Worm (Caenorhabditis elegans) whole organism, young adult: ENCODE data around the gene ddn-3.

Source experiments
- B0019.2 ChIP-seq: fragments of 200-800 bp; sonication (Bioruptor generic); conservative IDR thresholded peaks from 2 replicates; pipeline ENCODE4 v1.3.6; 2022; ENCODE audit warnings: missing genetic modification reagents, missing genetic modification characterization, missing compliant biosample characterization
- B0336.3 ChIP-seq: fragments of 200-800 bp; sonication (Bioruptor generic); IDR thresholded peaks from 2 replicates; pipeline ENCODE4 v1.3.6; 2022; ENCODE audit warnings: missing genetic modification characterization, missing compliant biosample characterization
- C17E4.6 ChIP-seq: fragments of 200-800 bp; sonication (Bioruptor generic); IDR thresholded peaks from 2 replicates; pipeline ENCODE4 v1.3.6; 2022; ENCODE audit warnings: missing genetic modification reagents, missing genetic modification characterization, missing compliant biosample characterization
- D2030.7 ChIP-seq: fragments of 200-800 bp; sonication (Bioruptor generic); IDR thresholded peaks from 2 replicates; pipeline ENCODE4 v1.3.6; 2022; ENCODE audit warnings: missing genetic modification reagents, missing genetic modification characterization, missing compliant biosample characterization
- F52B5.7 ChIP-seq: sonication (generic microtip); optimal IDR thresholded peaks from 2 replicates; lab custom pipeline; 2016; ENCODE audit warnings: mild to moderate bottlenecking, missing genetic modification characterization, missing compliant biosample characterization
- F57A8.1 ChIP-seq: fragments of 200-800 bp; sonication (Bioruptor generic); optimal IDR thresholded peaks from 2 replicates; lab custom pipeline; 2018; ENCODE audit warnings: mild to moderate bottlenecking, missing genetic modification characterization, moderate library complexity, missing compliant biosample characterization
- T26A5.8 ChIP-seq: sonication (generic microtip); optimal IDR thresholded peaks from 2 replicates; lab custom pipeline; 2016; ENCODE audit warnings: missing genetic modification characterization, missing compliant biosample characterization
- Y53F4B.3 ChIP-seq: fragments of 200-800 bp; sonication (Bioruptor generic); IDR thresholded peaks from 2 replicates; pipeline ENCODE4 v1.3.6; 2022; ENCODE audit warnings: missing genetic modification reagents, missing genetic modification characterization, missing compliant biosample characterization
- Y67H2A.10 ChIP-seq: fragments of 200-800 bp; sonication (Bioruptor generic); conservative IDR thresholded peaks from 2 replicates; pipeline ENCODE4 v1.3.6; 2022; ENCODE audit warnings: missing genetic modification reagents, missing genetic modification characterization, missing compliant biosample characterization
- ama-1 ChIP-seq, 3 experiments: fragments of 150-350 bp in 1 of 3; sonication (generic microtip) in 2 of 3; optimal IDR thresholded peaks; 2 replicates each; lab custom pipeline; 2014 to 2018; ENCODE audit warnings: missing biosample characterization in 2 of 3, missing genetic modification characterization in 2 of 3, missing genetic modification reagents in 2 of 3
- aptf-2 ChIP-seq: fragments of 200-800 bp; sonication (Bioruptor generic); conservative IDR thresholded peaks from 2 replicates; pipeline ENCODE4 v1.3.6; 2022; ENCODE audit warnings: missing genetic modification reagents, missing genetic modification characterization, missing compliant biosample characterization
- athp-1 ChIP-seq: sonication (generic microtip); optimal IDR thresholded peaks from 2 replicates; lab custom pipeline; 2017; ENCODE audit warnings: mild to moderate bottlenecking, missing genetic modification characterization, missing compliant biosample characterization
- bed-2 ChIP-seq: fragments of 200-800 bp; sonication (Bioruptor generic); IDR thresholded peaks from 2 replicates; pipeline ENCODE4 v1.3.6; 2022; ENCODE audit warnings: missing genetic modification reagents, missing genetic modification characterization, missing compliant biosample characterization
- cebp-1 ChIP-seq, 2 experiments: fragments of 200-800 bp in 1 of 2; sonication (Bioruptor generic) in 1 of 2; sonication (generic microtip) in 1 of 2; IDR thresholded peaks in 1 of 2; optimal IDR thresholded peaks in 1 of 2; 2 replicates each; pipeline versions ENCODE4 v1.3.6 to Lab custom; 2017 to 2022; ENCODE audit warnings: missing compliant biosample characterization in 2 of 2, missing genetic modification characterization in 2 of 2, mild to moderate bottlenecking in 1 of 2, missing genetic modification reagents in 1 of 2, moderate library complexity in 1 of 2
- ceh-100 ChIP-seq: fragments of 200-800 bp; sonication (Bioruptor generic); IDR thresholded peaks from 2 replicates; pipeline ENCODE4 v1.3.6; 2022; ENCODE audit warnings: missing genetic modification reagents, missing genetic modification characterization, missing compliant biosample characterization
- ceh-91 ChIP-seq: fragments of 200-800 bp; sonication (Bioruptor generic); IDR thresholded peaks from 2 replicates; pipeline ENCODE4 v1.3.6; 2022; ENCODE audit warnings: missing genetic modification reagents, missing genetic modification characterization, missing compliant biosample characterization
- chd-7 ChIP-seq: sonication (generic microtip); optimal IDR thresholded peaks from 2 replicates; lab custom pipeline; 2016; ENCODE audit warnings: mild to moderate bottlenecking, missing genetic modification characterization, moderate library complexity, missing compliant biosample characterization
- egl-18 ChIP-seq: fragments of 200-800 bp; sonication (Bioruptor generic); IDR thresholded peaks from 2 replicates; pipeline ENCODE4 v1.3.6; 2022; ENCODE audit warnings: missing genetic modification reagents, missing genetic modification characterization, missing compliant biosample characterization
- egl-44 ChIP-seq: fragments of 200-800 bp; sonication (Bioruptor generic); IDR thresholded peaks from 2 replicates; pipeline ENCODE4 v1.3.6; 2022; ENCODE audit warnings: missing genetic modification reagents, missing genetic modification characterization, missing compliant biosample characterization
- ekl-4 ChIP-seq: fragments of 200-800 bp; sonication (Bioruptor generic); IDR thresholded peaks from 2 replicates; pipeline ENCODE4 v1.3.6; 2022; ENCODE audit warnings: missing genetic modification reagents, missing genetic modification characterization, missing compliant biosample characterization
- ets-4 ChIP-seq: fragments of 200-800 bp; sonication (Bioruptor generic); optimal IDR thresholded peaks from 2 replicates; lab custom pipeline; 2018; ENCODE audit warnings: mild to moderate bottlenecking, missing genetic modification characterization, missing compliant biosample characterization
- fkh-3 ChIP-seq: sonication (generic microtip); optimal IDR thresholded peaks from 2 replicates; lab custom pipeline; 2016; ENCODE audit warnings: mild to moderate bottlenecking, missing genetic modification characterization, missing compliant biosample characterization
- gei-17 ChIP-seq: fragments of 200-800 bp; sonication (Bioruptor generic); optimal IDR thresholded peaks from 2 replicates; lab custom pipeline; 2018; ENCODE audit warnings: mild to moderate bottlenecking, missing genetic modification characterization, missing compliant biosample characterization
- hlh-12 ChIP-seq: sonication (generic microtip); optimal IDR thresholded peaks from 2 replicates; lab custom pipeline; 2016; ENCODE audit warnings: missing genetic modification characterization, missing compliant biosample characterization
- hmg-1.2 ChIP-seq: fragments of 200-800 bp; sonication (Bioruptor generic); IDR thresholded peaks from 2 replicates; pipeline ENCODE4 v1.3.6; 2022; ENCODE audit warnings: missing genetic modification reagents, missing genetic modification characterization, missing compliant biosample characterization
- hmg-20 ChIP-seq: fragments of 200-800 bp; sonication (Bioruptor generic); IDR thresholded peaks from 2 replicates; pipeline ENCODE4 v1.3.6; 2022; ENCODE audit warnings: missing genetic modification reagents, missing genetic modification characterization, missing compliant biosample characterization
- lin-26 ChIP-seq: fragments of 200-800 bp; sonication (Bioruptor generic); IDR thresholded peaks from 2 replicates; pipeline ENCODE4 v1.3.6; 2022; ENCODE audit warnings: missing genetic modification reagents, missing genetic modification characterization, missing compliant biosample characterization
- lsl-1 ChIP-seq: fragments of 200-800 bp; sonication (Bioruptor generic); optimal IDR thresholded peaks from 2 replicates; lab custom pipeline; 2018; ENCODE audit warnings: mild to moderate bottlenecking, missing genetic modification characterization, moderate library complexity, missing compliant biosample characterization
- mes-4 ChIP-seq: sonication (generic microtip); optimal IDR thresholded peaks from 2 replicates; lab custom pipeline; 2016; ENCODE audit warnings: missing genotype, missing genetic modification characterization, missing compliant biosample characterization
- mxl-1 ChIP-seq: sonication (generic microtip); optimal IDR thresholded peaks from 2 replicates; lab custom pipeline; 2016; ENCODE audit warnings: missing genetic modification characterization, missing compliant biosample characterization
- nfya-1 ChIP-seq: sonication (generic microtip); optimal IDR thresholded peaks from 2 replicates; lab custom pipeline; 2017; ENCODE audit warnings: antibody characterized with exemption, missing compliant biosample characterization, missing genetic modification characterization, borderline replicate concordance; ENCODE audit not compliant: insufficient read depth
- nhr-90 ChIP-seq: sonication (generic microtip); optimal IDR thresholded peaks from 2 replicates; lab custom pipeline; 2016; ENCODE audit warnings: missing genotype, mild to moderate bottlenecking, missing genetic modification characterization, missing compliant biosample characterization
- pbrm-1 ChIP-seq: fragments of 200-800 bp; sonication (Bioruptor generic); IDR thresholded peaks from 2 replicates; pipeline ENCODE4 v1.3.6; 2022; ENCODE audit warnings: missing genetic modification reagents, missing genetic modification characterization, missing compliant biosample characterization
- pha-4 ChIP-seq: fragments of 150-350 bp; sonication (generic microtip); optimal IDR thresholded peaks from 2 replicates; lab custom pipeline; 2014; ENCODE audit warnings: missing biosample characterization, missing genetic modification reagents, missing genetic modification characterization
- sdz-38 ChIP-seq: sonication (generic microtip); optimal IDR thresholded peaks from 2 replicates; lab custom pipeline; 2016; ENCODE audit warnings: missing genotype, missing genetic modification characterization, missing compliant biosample characterization
- sea-2 ChIP-seq: fragments of 200-800 bp; sonication (Bioruptor generic); IDR thresholded peaks from 2 replicates; pipeline ENCODE4 v1.3.6; 2022; ENCODE audit warnings: missing genetic modification characterization, missing compliant biosample characterization
- tbp1 ChIP-seq: fragments of 200-800 bp; sonication (Bioruptor generic); optimal IDR thresholded peaks from 2 replicates; lab custom pipeline; 2018; ENCODE audit warnings: mild to moderate bottlenecking, missing genetic modification characterization, missing compliant biosample characterization
- tbx-9 ChIP-seq: sonication (generic microtip); optimal IDR thresholded peaks from 2 replicates; lab custom pipeline; 2016; ENCODE audit warnings: borderline replicate concordance, missing genetic modification characterization, inconsistent platforms, missing compliant biosample characterization
- unc-62 ChIP-seq: fragments of 150-350 bp; optimal IDR thresholded peaks from 2 replicates; lab custom pipeline; 2014; ENCODE audit warnings: missing biosample characterization, missing genetic modification reagents, missing genetic modification characterization
- xnd-1 ChIP-seq: sonication (generic microtip); optimal IDR thresholded peaks from 2 replicates; lab custom pipeline; 2016; ENCODE audit warnings: missing genotype, missing genetic modification reagents, missing genetic modification characterization, missing compliant biosample characterization
- zfh-2 ChIP-seq: fragments of 200-800 bp; sonication (Bioruptor generic); conservative IDR thresholded peaks from 2 replicates; pipeline ENCODE4 v1.3.6; 2022; ENCODE audit warnings: missing genetic modification reagents, missing genetic modification characterization, missing compliant biosample characterization
- ztf-18 ChIP-seq: sonication (generic microtip); optimal IDR thresholded peaks from 2 replicates; lab custom pipeline; 2016; ENCODE audit warnings: missing genotype, mild to moderate bottlenecking, missing genetic modification characterization, missing compliant biosample characterization
- ztf-25 ChIP-seq: fragments of 200-800 bp; sonication (Bioruptor generic); IDR thresholded peaks from 2 replicates; pipeline ENCODE4 v1.3.6; 2022; ENCODE audit warnings: missing genetic modification reagents, missing genetic modification characterization, missing compliant biosample characterization
- ztf-26 ChIP-seq: sonication (generic microtip); optimal IDR thresholded peaks from 2 replicates; lab custom pipeline; 2017; ENCODE audit warnings: missing genetic modification characterization, missing compliant biosample characterization
- ztf-28 ChIP-seq: fragments of 200-800 bp; sonication (Bioruptor generic); IDR thresholded peaks from 2 replicates; pipeline ENCODE4 v1.3.6; 2022; ENCODE audit warnings: missing genetic modification reagents, missing genetic modification characterization, missing compliant biosample characterization
- ztf-6 ChIP-seq: fragments of 200-800 bp; sonication (Bioruptor generic); IDR thresholded peaks from 2 replicates; pipeline ENCODE4 v1.3.6; 2022; ENCODE audit warnings: missing genetic modification reagents, missing genetic modification characterization, missing compliant biosample characterization

Gene ddn-3

DNA sequence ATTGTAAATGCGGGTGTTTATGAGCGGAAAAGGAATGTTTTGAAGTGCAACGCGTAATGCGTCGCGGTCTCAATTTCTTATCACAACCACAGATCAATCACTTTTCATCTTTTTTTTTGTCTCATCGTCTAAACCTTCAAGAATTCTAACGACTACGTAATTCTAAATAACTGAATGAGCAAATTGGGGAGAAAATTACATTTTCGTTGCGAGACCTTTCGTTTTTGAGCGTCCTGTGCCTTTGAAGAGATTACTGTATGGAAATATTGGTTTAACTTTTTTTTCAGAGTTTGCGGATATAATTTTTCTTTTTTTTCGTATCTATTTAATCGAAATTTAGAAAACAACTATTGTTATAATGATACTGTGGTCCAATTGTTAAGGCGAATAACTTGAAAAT is 39.5 kb upstream of the ddn-3 start (continued):
- TF ChIP-seq ets-4 (GFP tag; lab: Kevin White, UChicago), result no peak
- no peak for TF ChIP-seq zfh-2
- TF ChIP-seq pbrm-1 (GFP tag; lab: Robert Waterston, UW), result 0 out of 2 replicates have a peak, but pooled peaks have one; percentile 19
- peak; percentile 13; the same call in 1 of the 2 replicates for TF ChIP-seq D2030.7 (GFP tag; lab: Robert Waterston, UW)
- TF ChIP-seq lsl-1 (GFP tag; lab: Kevin White, UChicago), result peak; percentile 63
- 0 out of 2 replicates have a peak, but pooled peaks have one; percentile 19 for TF ChIP-seq ztf-25
- TF ChIP-seq, all 124 proteins: peak for 9

DNA sequence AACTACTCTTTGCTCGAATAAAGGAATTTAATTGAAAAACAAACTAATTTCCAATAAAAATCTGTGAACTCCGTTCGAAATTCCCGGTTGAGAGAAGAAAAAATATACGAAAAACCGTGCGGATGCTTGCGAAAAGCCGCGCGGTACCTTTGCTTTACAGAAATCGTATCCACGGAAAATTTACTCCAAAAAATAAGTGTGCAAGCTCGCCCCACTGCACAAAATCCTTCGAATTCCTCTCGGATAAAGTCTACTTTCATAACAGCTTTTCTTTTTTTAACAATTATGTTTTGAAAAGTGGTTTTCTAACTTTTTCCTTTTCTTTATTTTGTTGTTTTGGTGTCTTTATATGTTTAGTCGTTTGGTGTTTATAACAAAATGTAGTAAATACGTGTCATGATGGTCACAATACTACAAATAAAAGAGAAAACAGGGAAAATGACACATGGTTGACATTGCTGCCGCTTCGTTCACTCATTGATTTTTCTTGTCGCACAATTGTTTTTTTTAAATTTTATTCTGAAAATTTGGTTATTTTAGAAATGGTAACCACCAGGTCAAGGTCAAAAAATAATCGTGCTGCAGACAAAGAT is 36.3 kb upstream of the ddn-3 start, which contains the start of gene cept-2:
Gene cept-2, plus strand, starts transcription at position 533 of the 593 bp plus-strand sequence.
- TF ChIP-seq ztf-28 (GFP tag; lab: Robert Waterston, UW) (0 out of 2 replicates have a peak, but pooled peaks have one; percentile 11), egl-18 (GFP tag; lab: Robert Waterston, UW) (0 out of 2 replicates have a peak, but pooled peaks have one; percentile 61), F57A8.1 (GFP tag; lab: Kevin White, UChicago) (no peak), hlh-12 (tag; lab: Kevin White, UChicago) (no peak), nfya-1 (tag; lab: Kevin White, UChicago) (no peak), C17E4.6 (GFP tag; lab: Robert Waterston, UW) (no peak), ekl-4 (GFP tag; lab: Robert Waterston, UW) (peak; percentile 81), hmg-1.2 (peak; percentile 62), tbp1 (GFP tag; lab: Kevin White, UChicago) (peak; percentile 65), bed-2 (GFP tag; lab: Robert Waterston, UW) (0 out of 2 replicates have a peak, but pooled peaks have one; percentile 25), xnd-1 (tag; lab: Kevin White, UChicago) (no peak), tbx-9 (tag; lab: Kevin White, UChicago) (no peak), chd-7 (tag; lab: Kevin White, UChicago) (no peak), ama-1 (optimal IDR thresholded peaks at IDR 0.05; lab: Kevin White, UChicago) (no peak), ama-1 (GFP tag; optimal IDR thresholded peaks at IDR 0.05; lab: Kevin White, UChicago) (no peak), unc-62 (no peak), ceh-100 (GFP tag; lab: Robert Waterston, UW) (peak; percentile 98), fkh-3 (no peak), B0019.2 (no peak), B0336.3 (GFP tag; lab: Robert Waterston, UW) (no peak), ztf-18 (tag; lab: Kevin White, UChicago) (peak; percentile 80), mes-4 (tag; lab: Kevin White, UChicago) (no peak), gei-17 (no peak), ceh-91 (GFP tag; lab: Robert Waterston, UW) (0 out of 2 replicates have a peak, but pooled peaks have one; percentile 30), nhr-90 (tag; lab: Kevin White, UChicago) (no peak), egl-44 (GFP tag; lab: Robert Waterston, UW) (0 out of 2 replicates have a peak, but pooled peaks have one; percentile 23), ztf-6 (GFP tag; lab: Robert Waterston, UW) (no peak), cebp-1 (GFP tag; IDR thresholded peaks at IDR 0.05; lab: Robert Waterston, UW) (0 out of 2 replicates have a peak, but pooled peaks have one; percentile 34), cebp-1 (tag; optimal IDR thresholded peaks at IDR 0.05; lab: Kevin White, UChicago) (no peak), pha-4 (tag; lab: Kevin White, UChicago) (peak; percentile 45), sea-2 (GFP tag; lab: Robert Waterston, UW) (no peak), aptf-2 (GFP tag; lab: Robert Waterston, UW) (no peak), mxl-1 (tag; lab: Kevin White, UChicago) (no peak), lin-26 (GFP tag; lab: Robert Waterston, UW) (no peak), hmg-20 (GFP tag; lab: Robert Waterston, UW) (0 out of 2 replicates have a peak, but pooled peaks have one; percentile 43), athp-1 (peak; percentile 41), Y67H2A.10 (GFP tag; lab: Robert Waterston, UW) (no peak), Y53F4B.3 (no peak), F52B5.7 (no peak), ztf-26 (tag; lab: Kevin White, UChicago) (no peak), sdz-38 (tag; lab: Kevin White, UChicago) (no peak), T26A5.8 (no peak)
